Fruit fly (Drosophila melanogaster) whole organism, embryonic: ENCODE results near the gene CG6153.

Experiments
- CG12769 ChIP-seq: fragments of 200-800 bp; sonication (Bioruptor generic); optimal IDR thresholded peaks from 2 replicates; lab custom pipeline; 2019; ENCODE audit warnings: missing biosample characterization, mild to moderate bottlenecking, missing genetic modification characterization, moderate library complexity
- CG13123 ChIP-seq: fragments of 200-800 bp; sonication (Bioruptor generic); optimal IDR thresholded peaks from 2 replicates; lab custom pipeline; 2016; ENCODE audit warnings: missing biosample characterization, missing genetic modification characterization
- Doc3 ChIP-seq: fragments of 200-800 bp; sonication (Bioruptor generic); IDR thresholded peaks from 3 replicates; pipeline ENCODE4 v1.3.6; 2022; ENCODE audit warnings: missing biosample characterization, missing genetic modification characterization; ENCODE audit not compliant: partially characterized antibody
- Kr ChIP-seq: fragments of 200-800 bp; sonication (Bioruptor generic); optimal IDR thresholded peaks from 2 replicates; lab custom pipeline; 2017; ENCODE audit warnings: missing biosample characterization, mild to moderate bottlenecking, missing genetic modification characterization
- chif ChIP-seq, 2 experiments: fragments of 200-800 bp; sonication (Bioruptor generic); optimal IDR thresholded peaks; 3 replicates each; lab custom pipeline; 2016; ENCODE audit warnings: missing biosample characterization in 2 of 2, missing genetic modification characterization in 2 of 2
- gce ChIP-seq: fragments of 200-800 bp; sonication (Bioruptor generic); IDR thresholded peaks from 3 replicates; pipeline ENCODE4 v1.3.6; 2022; ENCODE audit warnings: missing biosample characterization, missing genetic modification characterization
- grn ChIP-seq: fragments of 200-800 bp; sonication (Bioruptor generic); optimal IDR thresholded peaks from 3 replicates; lab custom pipeline; 2017; ENCODE audit warnings: missing biosample characterization, missing genetic modification characterization
- gt ChIP-seq: fragments of 200-800 bp; sonication (Bioruptor generic); IDR thresholded peaks from 2 replicates; pipeline ENCODE4 v1.3.6; 2022; ENCODE audit warnings: missing biosample characterization, missing genetic modification characterization
- jigr1 ChIP-seq: fragments of 200-800 bp; sonication (Bioruptor generic); IDR thresholded peaks from 3 replicates; pipeline ENCODE4 v1.3.6; 2022; ENCODE audit warnings: missing biosample characterization, missing genetic modification characterization
- lilli ChIP-seq: fragments of 200-800 bp; sonication (Bioruptor generic); optimal IDR thresholded peaks from 3 replicates; lab custom pipeline; 2016; ENCODE audit warnings: missing biosample characterization, missing genetic modification characterization
- pnt ChIP-seq: fragments of 200-800 bp; sonication (Bioruptor generic); optimal IDR thresholded peaks from 3 replicates; lab custom pipeline; 2016; ENCODE audit warnings: missing biosample characterization, missing genetic modification characterization
- zfh1 ChIP-seq: fragments of 200-800 bp; sonication (Bioruptor generic); IDR thresholded peaks from 3 replicates; pipeline ENCODE4 v1.3.6; 2022; ENCODE audit warnings: missing biosample characterization, missing genetic modification characterization

dm6 chr2L:12669614-12670013, 23.2 kb upstream of the CG6153 start, which contains the start of gene Nepl7:
- no peak for TF ChIP-seq gt (GFP tag; lab: Robert Waterston, UW)
- TF ChIP-seq pnt: no peak
- TF ChIP-seq Doc3 (GFP tag; lab: Robert Waterston, UW): no peak
- no peak for TF ChIP-seq Kr
- TF ChIP-seq grn (GFP tag; lab: Kevin White, UChicago): no peak
- no peak for TF ChIP-seq zfh1
- no peak for TF ChIP-seq CG13123 (GFP tag; lab: Kevin White, UChicago)
- TF ChIP-seq CG12769: no peak
- TF ChIP-seq jigr1 (GFP tag; lab: Robert Waterston, UW): no peak
- TF ChIP-seq chif (GFP tag; optimal IDR thresholded peaks at IDR 0.05; lab: Kevin White, UChicago): no peak
- TF ChIP-seq lilli (GFP tag; lab: Kevin White, UChicago): no peak
- no peak for TF ChIP-seq gce
